Worm (Caenorhabditis elegans) whole organism, late embryonic: ENCODE results near the gene F11G11.5.

Experiments
- C08G9.2 ChIP-seq: sonication (generic microtip); optimal IDR thresholded peaks from 2 replicates; lab custom pipeline; 2016; ENCODE audit warnings: mild to moderate bottlenecking, missing genetic modification characterization, moderate library complexity, missing compliant biosample characterization
- C38D4.7 ChIP-seq: fragments of 200-800 bp; sonication (Bioruptor generic); optimal IDR thresholded peaks from 2 replicates; lab custom pipeline; 2018; ENCODE audit warnings: mild to moderate bottlenecking, missing genetic modification characterization, moderate library complexity, missing compliant biosample characterization
- K09A11.1 ChIP-seq: sonication (generic microtip); optimal IDR thresholded peaks from 2 replicates; lab custom pipeline; 2017; ENCODE audit warnings: antibody characterized with exemption, mild to moderate bottlenecking, missing genetic modification characterization, missing compliant biosample characterization; ENCODE audit not compliant: insufficient read depth
- ceh-18 ChIP-seq: sonication (generic microtip); optimal IDR thresholded peaks from 2 replicates; lab custom pipeline; 2016; ENCODE audit warnings: missing genetic modification characterization, missing compliant biosample characterization
- ceh-19 ChIP-seq: fragments of 200-800 bp; sonication (Bioruptor generic); optimal IDR thresholded peaks from 2 replicates; lab custom pipeline; 2018; ENCODE audit warnings: mild to moderate bottlenecking, missing genetic modification characterization, missing compliant biosample characterization
- ceh-2 ChIP-seq: sonication (generic microtip); optimal IDR thresholded peaks from 2 replicates; lab custom pipeline; 2016; ENCODE audit warnings: missing genotype, missing genetic modification characterization, missing compliant biosample characterization
- ceh-22 ChIP-seq: sonication (generic microtip); optimal IDR thresholded peaks from 2 replicates; lab custom pipeline; 2017; ENCODE audit warnings: missing biosample characterization, missing genetic modification characterization
- ceh-30 ChIP-seq: fragments of 150-350 bp; optimal IDR thresholded peaks from 2 replicates; lab custom pipeline; 2014; ENCODE audit warnings: missing biosample characterization, missing genetic modification characterization
- ceh-45 ChIP-seq: fragments of 200-800 bp; sonication (Bioruptor generic); IDR thresholded peaks from 2 replicates; pipeline ENCODE4 v1.3.6; 2022; ENCODE audit warnings: missing genetic modification reagents, missing genetic modification characterization, missing compliant biosample characterization
- ceh-6 ChIP-seq: fragments of 200-800 bp; sonication (Bioruptor generic); optimal IDR thresholded peaks from 2 replicates; lab custom pipeline; 2018; ENCODE audit warnings: mild to moderate bottlenecking, missing genetic modification characterization, missing compliant biosample characterization
- che-1 ChIP-seq: sonication (generic microtip); optimal IDR thresholded peaks from 2 replicates; lab custom pipeline; 2016; ENCODE audit warnings: mild to moderate bottlenecking, missing genetic modification characterization, missing compliant biosample characterization
- dmd-4 ChIP-seq: sonication (generic microtip); optimal IDR thresholded peaks from 2 replicates; lab custom pipeline; 2016; ENCODE audit warnings: borderline replicate concordance, missing genetic modification characterization, missing compliant biosample characterization
- dve-1 ChIP-seq: sonication (generic microtip); optimal IDR thresholded peaks from 2 replicates; lab custom pipeline; 2017; ENCODE audit warnings: antibody characterized with exemption, mild to moderate bottlenecking, missing genetic modification characterization, missing compliant biosample characterization
- elt-2 ChIP-seq: sonication (generic microtip); optimal IDR thresholded peaks from 2 replicates; lab custom pipeline; 2016; ENCODE audit warnings: missing genetic modification reagents, missing genetic modification characterization, missing compliant biosample characterization
- elt-4 ChIP-seq: sonication (generic microtip); optimal IDR thresholded peaks from 2 replicates; lab custom pipeline; 2016; ENCODE audit warnings: missing genetic modification characterization, missing compliant biosample characterization
- ets-4 ChIP-seq: sonication (generic microtip); optimal IDR thresholded peaks from 2 replicates; lab custom pipeline; 2016; ENCODE audit warnings: missing genetic modification characterization, missing compliant biosample characterization
- eyg-1 ChIP-seq: sonication (generic microtip); optimal IDR thresholded peaks from 2 replicates; lab custom pipeline; 2016; ENCODE audit warnings: missing genotype, missing genetic modification characterization, missing compliant biosample characterization
- fkh-10 ChIP-seq: fragments of 150-350 bp; optimal IDR thresholded peaks from 2 replicates; lab custom pipeline; 2014; ENCODE audit warnings: missing biosample characterization, missing genetic modification reagents, missing genetic modification characterization
- fkh-6 ChIP-seq: sonication (generic microtip); optimal IDR thresholded peaks from 2 replicates; lab custom pipeline; 2016; ENCODE audit warnings: missing genetic modification characterization, missing compliant biosample characterization
- gmeb-2 ChIP-seq: sonication (generic microtip); optimal IDR thresholded peaks from 2 replicates; lab custom pipeline; 2016; ENCODE audit warnings: missing genetic modification characterization, inconsistent platforms, missing compliant biosample characterization
- hlh-15 ChIP-seq: sonication (generic microtip); optimal IDR thresholded peaks from 2 replicates; lab custom pipeline; 2016; ENCODE audit warnings: missing genetic modification characterization, missing compliant biosample characterization
- hlh-30 ChIP-seq: sonication (generic microtip); optimal IDR thresholded peaks from 2 replicates; lab custom pipeline; 2017; ENCODE audit warnings: antibody characterized with exemption, missing genetic modification characterization, missing compliant biosample characterization; ENCODE audit not compliant: insufficient read depth
- hlh-8 ChIP-seq: sonication (generic microtip); optimal IDR thresholded peaks from 2 replicates; lab custom pipeline; 2016; ENCODE audit warnings: missing genotype, missing genetic modification characterization, missing compliant biosample characterization
- lin-11 ChIP-seq: fragments of 200-800 bp; sonication (Bioruptor generic); optimal IDR thresholded peaks from 2 replicates; lab custom pipeline; 2018; ENCODE audit warnings: mild to moderate bottlenecking, missing genetic modification characterization, missing compliant biosample characterization
- madf-2 ChIP-seq: sonication (generic microtip); optimal IDR thresholded peaks from 2 replicates; lab custom pipeline; 2017; ENCODE audit warnings: missing genetic modification characterization, missing compliant biosample characterization
- mec-3 ChIP-seq: sonication (generic microtip); optimal IDR thresholded peaks from 2 replicates; lab custom pipeline; 2016; ENCODE audit warnings: borderline replicate concordance, missing genetic modification characterization, missing compliant biosample characterization
- pag-3 ChIP-seq: sonication (generic microtip); optimal IDR thresholded peaks from 2 replicates; lab custom pipeline; 2016; ENCODE audit warnings: missing compliant biosample characterization, missing genetic modification characterization, borderline replicate concordance
- pha-2 ChIP-seq: sonication (generic microtip); optimal IDR thresholded peaks from 2 replicates; lab custom pipeline; 2017; ENCODE audit warnings: mild to moderate bottlenecking, missing genetic modification characterization, missing compliant biosample characterization
- pqm-1 ChIP-seq: sonication (generic microtip); optimal IDR thresholded peaks from 2 replicates; lab custom pipeline; 2016; ENCODE audit warnings: missing genetic modification characterization, missing compliant biosample characterization
- pros-1 ChIP-seq: fragments of 150-350 bp; optimal IDR thresholded peaks from 2 replicates; lab custom pipeline; 2014; ENCODE audit warnings: missing biosample characterization, missing genetic modification reagents, missing genetic modification characterization
- rnt-1 ChIP-seq: sonication (generic microtip); optimal IDR thresholded peaks from 2 replicates; lab custom pipeline; 2016; ENCODE audit warnings: missing genetic modification characterization, missing compliant biosample characterization
- sdc-2 ChIP-seq: sonication (generic microtip); optimal IDR thresholded peaks from 2 replicates; lab custom pipeline; 2016; ENCODE audit warnings: missing genotype, missing genetic modification characterization, missing compliant biosample characterization
- sox-2 ChIP-seq: fragments of 200-800 bp; sonication (Bioruptor generic); IDR thresholded peaks from 2 replicates; pipeline ENCODE4 v1.3.6; 2022; ENCODE audit warnings: missing genetic modification reagents, missing genetic modification characterization, missing compliant biosample characterization
- syd-9 ChIP-seq: sonication (generic microtip); optimal IDR thresholded peaks from 2 replicates; lab custom pipeline; 2016; ENCODE audit warnings: mild to moderate bottlenecking, missing genetic modification characterization, moderate library complexity, missing compliant biosample characterization
- tbx-2 ChIP-seq: sonication (generic microtip); optimal IDR thresholded peaks from 2 replicates; lab custom pipeline; 2016; ENCODE audit warnings: missing genetic modification characterization, missing compliant biosample characterization
- unc-55 ChIP-seq: sonication (generic microtip); optimal IDR thresholded peaks from 2 replicates; lab custom pipeline; 2017; ENCODE audit warnings: missing biosample characterization, missing genetic modification reagents, missing genetic modification characterization
- zip-5 ChIP-seq: sonication (generic microtip); optimal IDR thresholded peaks from 2 replicates; lab custom pipeline; 2016; ENCODE audit warnings: missing genetic modification characterization, missing compliant biosample characterization
- ztf-16 ChIP-seq: sonication (generic microtip); optimal IDR thresholded peaks from 2 replicates; lab custom pipeline; 2017; ENCODE audit warnings: missing genetic modification characterization, missing compliant biosample characterization

Gene F11G11.5

DNA sequence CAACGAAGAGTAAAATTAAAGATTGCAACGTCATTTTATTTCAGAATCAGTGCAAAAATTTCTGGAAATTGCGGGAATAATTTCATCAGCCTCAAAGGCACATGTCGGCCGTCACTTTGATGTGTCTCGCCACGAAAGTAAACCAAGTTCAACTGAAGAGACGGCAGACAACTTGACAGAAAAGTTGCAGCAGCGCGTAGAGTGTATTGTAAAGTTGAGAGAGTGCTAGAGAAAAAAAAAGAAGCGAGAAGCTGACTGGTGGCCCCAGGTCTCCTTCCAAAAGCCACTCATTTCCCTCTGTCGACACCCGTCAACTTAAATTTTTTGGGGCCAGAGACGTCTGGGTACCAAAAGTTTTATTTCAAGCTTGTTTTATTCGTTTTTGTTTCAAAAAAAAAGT, 46.6 kb downstream of the F11G11.5 start (continued):
- TF ChIP-seq K09A11.1 (tag; lab: Kevin White, UChicago) = no peak
- TF ChIP-seq ceh-18 = peak; percentile 47
- no peak for TF ChIP-seq pag-3 (tag; lab: Kevin White, UChicago)
- no peak for TF ChIP-seq fkh-6
- TF ChIP-seq syd-9 (tag; lab: Kevin White, UChicago) = no peak
- no peak for TF ChIP-seq hlh-15 (tag; lab: Kevin White, UChicago)
- no peak for TF ChIP-seq lin-11
- TF ChIP-seq sdc-2 (tag; lab: Kevin White, UChicago) = no peak
- TF ChIP-seq ceh-19 (GFP tag; lab: Kevin White, UChicago) = no peak
- peak; percentile 1 for TF ChIP-seq ets-4 (tag; lab: Kevin White, UChicago)
- peak; percentile 47 for TF ChIP-seq ceh-30 (tag; lab: Kevin White, UChicago)
- no peak for TF ChIP-seq ztf-16 (tag; lab: Kevin White, UChicago)
- no peak for TF ChIP-seq che-1 (tag; lab: Kevin White, UChicago)
- peak; percentile 7 for TF ChIP-seq elt-2 (tag; lab: Kevin White, UChicago)
- no peak for TF ChIP-seq ceh-2
- no peak for TF ChIP-seq madf-2 (tag; lab: Kevin White, UChicago)
- TF ChIP-seq pros-1 (tag; lab: Kevin White, UChicago) = no peak
- no peak for TF ChIP-seq C08G9.2 (tag; lab: Kevin White, UChicago)
- no peak for TF ChIP-seq elt-4 (tag; lab: Kevin White, UChicago)
- TF ChIP-seq unc-55 = peak; percentile 98
- no peak for TF ChIP-seq fkh-10 (GFP tag; lab: Kevin White, UChicago)
- no peak for TF ChIP-seq pqm-1 (tag; lab: Kevin White, UChicago)
- TF ChIP-seq hlh-8 (tag; lab: Kevin White, UChicago) = no peak
- TF ChIP-seq gmeb-2 (tag; lab: Kevin White, UChicago) = no peak
- peak; percentile 56 for TF ChIP-seq hlh-30
- no peak for TF ChIP-seq C38D4.7 (GFP tag; lab: Kevin White, UChicago)
- TF ChIP-seq pha-2 (tag; lab: Kevin White, UChicago) = no peak

DNA sequence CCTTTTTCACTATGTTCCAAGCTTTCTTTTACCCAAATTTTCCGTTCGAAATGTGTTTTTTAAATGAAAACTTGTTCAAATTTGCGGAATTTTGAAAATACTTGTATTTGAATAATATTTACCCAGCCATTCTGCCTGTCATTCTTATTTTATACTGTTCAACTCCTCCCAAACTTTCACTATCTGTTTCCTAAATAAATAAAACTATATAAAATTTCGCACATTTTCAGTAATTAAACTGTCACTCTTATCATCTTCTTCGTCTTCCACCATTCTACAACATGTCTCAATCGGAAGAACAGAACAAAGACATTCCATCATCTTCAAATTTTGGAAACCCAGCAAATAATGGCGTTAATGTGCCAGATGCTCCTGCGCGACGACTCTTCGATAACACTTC, 47.1 kb downstream of the F11G11.5 start, which contains the start of gene btbd-10:
Gene btbd-10 (plus strand): TSS at position 231 of the 400 bp plus-strand sequence.
- TF ChIP-seq eyg-1 (tag; lab: Kevin White, UChicago) (no peak), rnt-1 (no peak), tbx-2 (tag; lab: Kevin White, UChicago) (no peak), ceh-45 (GFP tag; lab: Robert Waterston, UW) (no peak), sox-2 (GFP tag; lab: Robert Waterston, UW) (no peak), dmd-4 (tag; lab: Kevin White, UChicago) (no peak), ceh-2 (no peak), mec-3 (tag; lab: Kevin White, UChicago) (no peak), ceh-19 (GFP tag; lab: Kevin White, UChicago) (no peak), pros-1 (tag; lab: Kevin White, UChicago) (no peak), dve-1 (tag; lab: Kevin White, UChicago) (no peak), ceh-22 (tag; lab: Kevin White, UChicago) (no peak), unc-55 (no peak), ztf-16 (tag; lab: Kevin White, UChicago) (no peak)

DNA sequence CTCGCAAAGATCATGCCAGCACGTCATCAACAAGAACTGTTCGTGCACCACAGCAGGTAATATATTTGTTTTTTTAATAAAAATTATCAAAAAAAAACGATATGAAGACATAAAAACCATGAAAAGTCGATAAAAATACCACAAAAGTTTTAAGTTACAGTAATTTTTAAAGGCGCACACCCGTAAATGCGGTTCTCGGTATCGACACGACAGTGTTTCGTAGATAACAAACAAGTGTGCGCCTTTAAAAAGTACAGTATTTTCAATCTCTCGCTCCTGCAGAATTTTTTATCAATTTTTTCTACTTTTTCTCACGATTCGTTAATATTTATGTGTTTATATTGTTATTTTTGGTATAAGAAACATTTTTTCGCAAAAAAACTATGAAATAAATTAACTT, 47.6 kb downstream of the F11G11.5 start:
- TF ChIP-seq zip-5 (no peak), ceh-22 (tag; lab: Kevin White, UChicago) (no peak), dve-1 (tag; lab: Kevin White, UChicago) (no peak), sox-2 (GFP tag; lab: Robert Waterston, UW) (no peak), pros-1 (tag; lab: Kevin White, UChicago) (no peak), ceh-6 (GFP tag; lab: Kevin White, UChicago) (no peak), fkh-10 (GFP tag; lab: Kevin White, UChicago) (no peak), tbx-2 (tag; lab: Kevin White, UChicago) (no peak), ceh-2 (no peak)
